Fruit fly (Drosophila melanogaster) whole organism, adult: ENCODE measurements around the gene Spx.

Experiments
- CG12768 ChIP-seq: fragments of 200-800 bp; sonication (Bioruptor generic); optimal IDR thresholded peaks from 2 replicates; lab custom pipeline; 2017; ENCODE audit warnings: missing biosample characterization, missing genetic modification characterization, mild to moderate bottlenecking, moderate library complexity, missing genetic modification reagents
- CG1620 ChIP-seq: fragments of 200-800 bp; sonication (Bioruptor generic); optimal IDR thresholded peaks from 2 replicates; lab custom pipeline; 2016; ENCODE audit warnings: missing biosample characterization, missing genetic modification characterization
- CG5204 ChIP-seq: fragments of 200-800 bp; sonication (Bioruptor generic); optimal IDR thresholded peaks from 2 replicates; lab custom pipeline; 2016; ENCODE audit warnings: missing biosample characterization, missing genetic modification characterization
- CG7045 ChIP-seq: fragments of 200-800 bp; sonication (Bioruptor generic); optimal IDR thresholded peaks from 2 replicates; lab custom pipeline; 2017; ENCODE audit warnings: missing biosample characterization, mild to moderate bottlenecking, missing genetic modification characterization
- CG7101 ChIP-seq: fragments of 200-800 bp; sonication (Bioruptor generic); optimal IDR thresholded peaks from 2 replicates; lab custom pipeline; 2018; ENCODE audit warnings: missing biosample characterization, mild to moderate bottlenecking, missing genetic modification characterization, moderate library complexity
- Mnt ChIP-seq: fragments of 200-800 bp; sonication (Bioruptor generic); optimal IDR thresholded peaks from 2 replicates; lab custom pipeline; 2016; ENCODE audit warnings: missing biosample characterization, mild to moderate bottlenecking, missing genetic modification characterization
- bab1 ChIP-seq: fragments of 200-800 bp; sonication (Bioruptor generic); optimal IDR thresholded peaks from 3 replicates; lab custom pipeline; 2019; ENCODE audit warnings: missing biosample characterization, mild to moderate bottlenecking, missing genetic modification characterization, moderate library complexity
- cic ChIP-seq: fragments of 200-800 bp; sonication (Bioruptor generic); optimal IDR thresholded peaks from 2 replicates; lab custom pipeline; 2017; ENCODE audit warnings: missing biosample characterization, mild to moderate bottlenecking, missing genetic modification characterization, moderate library complexity
- cnc ChIP-seq, 2 experiments: fragments of >200 bp; optimal IDR thresholded peaks; 2 replicates each; lab custom pipeline; 2017
- kay ChIP-seq: fragments of 200-800 bp; sonication (Bioruptor generic); peaks from one replicate; lab custom pipeline; 2016; ENCODE audit warnings: missing biosample characterization, missing genetic modification characterization, borderline replicate concordance
- pad ChIP-seq: fragments of 200-800 bp; sonication (Bioruptor generic); optimal IDR thresholded peaks from 3 replicates; lab custom pipeline; 2017; ENCODE audit warnings: missing biosample characterization, missing genetic modification characterization, mild to moderate bottlenecking, moderate library complexity, missing genetic modification reagents
- tj ChIP-seq: fragments of 200-800 bp; sonication (Bioruptor generic); optimal IDR thresholded peaks from 3 replicates; lab custom pipeline; 2017; ENCODE audit warnings: missing biosample characterization, mild to moderate bottlenecking, missing genetic modification characterization, moderate library complexity
- toe ChIP-seq: fragments of 200-800 bp; sonication (Bioruptor generic); optimal IDR thresholded peaks from 2 replicates; lab custom pipeline; 2016; ENCODE audit warnings: missing biosample characterization, missing genetic modification characterization

DNA sequence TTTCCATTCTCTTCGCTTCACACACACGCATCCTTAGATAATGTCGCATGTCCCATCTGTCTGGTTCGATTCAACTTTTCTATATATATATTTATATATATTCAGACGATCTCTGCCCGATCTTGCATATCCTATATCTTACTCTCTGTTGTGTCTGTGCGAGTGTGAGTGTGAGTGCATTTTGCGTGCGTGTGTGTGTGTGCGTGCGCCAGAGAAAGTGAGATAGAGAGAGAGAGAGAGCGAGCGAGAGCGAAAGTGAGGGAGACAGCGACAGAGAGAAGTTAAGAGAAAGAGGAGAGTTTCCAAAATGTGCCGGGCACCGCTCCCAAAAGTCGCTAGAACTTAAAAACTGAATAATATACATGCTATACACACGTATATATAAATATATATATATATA lies 23.9 kb upstream of the Spx start:
- no peak for TF ChIP-seq CG5204 (GFP tag; lab: Kevin White, UChicago)
- TF ChIP-seq kay (GFP tag; lab: Kevin White, UChicago) = no peak
- TF ChIP-seq CG12768 (GFP tag; lab: Kevin White, UChicago) = no peak
- TF ChIP-seq tj (GFP tag; lab: Kevin White, UChicago) = no peak
- no peak for TF ChIP-seq CG1620 (GFP tag; lab: Kevin White, UChicago)
- TF ChIP-seq Mnt = no peak
- TF ChIP-seq CG7045 (GFP tag; lab: Kevin White, UChicago) = no peak
- no peak for TF ChIP-seq pad
- no peak for TF ChIP-seq cnc (optimal IDR thresholded peaks at IDR 0.05; lab: Kevin White, UChicago)
- no peak for TF ChIP-seq CG7101 (tag; lab: Kevin White, UChicago)
- TF ChIP-seq cic = no peak
- no peak for TF ChIP-seq bab1 (GFP tag; lab: Kevin White, UChicago)
- no peak for TF ChIP-seq toe (GFP tag; lab: Kevin White, UChicago)
